Worm (Caenorhabditis elegans) whole organism, mixed stage, embryonic: Measurements from ENCODE around the gene acy-3.

Experiments used
- M03D4.4 ChIP-seq: sonication (generic microtip); optimal IDR thresholded peaks from 2 replicates; lab custom pipeline; 2017; ENCODE audit warnings: mild to moderate bottlenecking, missing genetic modification characterization, missing compliant biosample characterization
- bed-3 ChIP-seq: fragments of 200-800 bp; sonication (Bioruptor generic); optimal IDR thresholded peaks from 3 replicates; lab custom pipeline; 2018; ENCODE audit warnings: mild to moderate bottlenecking, missing genetic modification characterization, moderate library complexity, missing compliant biosample characterization
- blmp-1 ChIP-seq: fragments of 150-350 bp; optimal IDR thresholded peaks from 2 replicates; lab custom pipeline; 2014; ENCODE audit warnings: missing biosample characterization, missing genetic modification characterization
- ceh-39 ChIP-seq: fragments of 150-350 bp; optimal IDR thresholded peaks from 2 replicates; lab custom pipeline; 2014; ENCODE audit warnings: missing biosample characterization, missing genetic modification characterization
- ceh-43 ChIP-seq: fragments of 200-800 bp; sonication (Bioruptor generic); optimal IDR thresholded peaks from 2 replicates; lab custom pipeline; 2018; ENCODE audit warnings: mild to moderate bottlenecking, missing genetic modification characterization, moderate library complexity, missing compliant biosample characterization
- ceh-83 ChIP-seq: fragments of 200-800 bp; sonication (Bioruptor generic); optimal IDR thresholded peaks from 2 replicates; lab custom pipeline; 2018; ENCODE audit warnings: mild to moderate bottlenecking, missing genetic modification characterization, missing compliant biosample characterization
- ces-1 ChIP-seq: fragments of 150-350 bp; optimal IDR thresholded peaks from 2 replicates; lab custom pipeline; 2014; ENCODE audit warnings: missing biosample characterization, missing genetic modification reagents, missing genetic modification characterization
- cnd-1 ChIP-seq: fragments of 200-800 bp; sonication (Bioruptor generic); optimal IDR thresholded peaks from 2 replicates; lab custom pipeline; 2018; ENCODE audit warnings: mild to moderate bottlenecking, missing genetic modification characterization, missing compliant biosample characterization
- drap-1 ChIP-seq: fragments of 200-800 bp; sonication (Bioruptor generic); optimal IDR thresholded peaks from 3 replicates; lab custom pipeline; 2018; ENCODE audit warnings: mild to moderate bottlenecking, missing genetic modification characterization, missing compliant biosample characterization
- elt-1 ChIP-seq: sonication (generic microtip); optimal IDR thresholded peaks from 2 replicates; lab custom pipeline; 2017; ENCODE audit warnings: missing genetic modification characterization, mild to moderate bottlenecking, missing compliant biosample characterization, antibody characterized with exemption, moderate library complexity, borderline replicate concordance; ENCODE audit not compliant: insufficient read depth
- elt-3 ChIP-seq: fragments of 150-350 bp; optimal IDR thresholded peaks from 2 replicates; lab custom pipeline; 2014; ENCODE audit warnings: missing biosample characterization, missing genetic modification characterization
- ham-2 ChIP-seq: fragments of 200-800 bp; sonication (Bioruptor generic); optimal IDR thresholded peaks from 2 replicates; lab custom pipeline; 2018; ENCODE audit warnings: mild to moderate bottlenecking, missing genetic modification characterization, missing compliant biosample characterization
- hlh-1 ChIP-seq: fragments of 150-350 bp; optimal IDR thresholded peaks from 2 replicates; lab custom pipeline; 2014; ENCODE audit warnings: missing biosample characterization, missing genetic modification reagents, missing genetic modification characterization
- lin-13 ChIP-seq: fragments of 150-350 bp; optimal IDR thresholded peaks from 2 replicates; lab custom pipeline; 2014; ENCODE audit warnings: missing biosample characterization, missing genetic modification characterization
- lin-32 ChIP-seq: fragments of 200-800 bp; sonication (Bioruptor generic); optimal IDR thresholded peaks from 2 replicates; lab custom pipeline; 2018; ENCODE audit warnings: mild to moderate bottlenecking, missing genetic modification characterization, missing compliant biosample characterization
- lsy-2 ChIP-seq: fragments of 150-350 bp; optimal IDR thresholded peaks from 2 replicates; lab custom pipeline; 2014; ENCODE audit warnings: missing biosample characterization, missing genetic modification characterization
- mab-5 ChIP-seq: fragments of 150-350 bp; optimal IDR thresholded peaks from 2 replicates; lab custom pipeline; 2014; ENCODE audit warnings: missing biosample characterization, missing genetic modification characterization
- mep-1 ChIP-seq: fragments of 150-350 bp; optimal IDR thresholded peaks from 2 replicates; lab custom pipeline; 2017; ENCODE audit warnings: missing biosample characterization, missing genetic modification reagents, missing genetic modification characterization, inconsistent platforms
- mls-2 ChIP-seq: sonication (generic microtip); optimal IDR thresholded peaks from 2 replicates; lab custom pipeline; 2016; ENCODE audit warnings: mild to moderate bottlenecking, missing genetic modification characterization, moderate library complexity, missing compliant biosample characterization
- nhr-12 ChIP-seq: fragments of 150-350 bp; optimal IDR thresholded peaks from 2 replicates; lab custom pipeline; 2014; ENCODE audit warnings: missing biosample characterization, missing genetic modification characterization
- nhr-2 ChIP-seq: fragments of 150-350 bp; optimal IDR thresholded peaks from 2 replicates; lab custom pipeline; 2014; ENCODE audit warnings: missing biosample characterization, missing genetic modification characterization
- nhr-237 ChIP-seq: fragments of 150-350 bp; optimal IDR thresholded peaks from 2 replicates; lab custom pipeline; 2014; ENCODE audit warnings: missing biosample characterization, missing genetic modification characterization
- nhr-28 ChIP-seq: fragments of 150-350 bp; optimal IDR thresholded peaks from 2 replicates; lab custom pipeline; 2014; ENCODE audit warnings: missing biosample characterization, missing genetic modification characterization
- nhr-76 ChIP-seq: sonication (generic microtip); optimal IDR thresholded peaks from 2 replicates; lab custom pipeline; 2017; ENCODE audit warnings: missing biosample characterization, missing genetic modification characterization
- pha-4 ChIP-seq: fragments of 150-350 bp; optimal IDR thresholded peaks from 2 replicates; lab custom pipeline; 2018; ENCODE audit warnings: missing biosample characterization, missing genetic modification reagents, missing genetic modification characterization
- sem-2 ChIP-seq: fragments of 200-800 bp; sonication (Bioruptor generic); optimal IDR thresholded peaks from 2 replicates; lab custom pipeline; 2018; ENCODE audit warnings: mild to moderate bottlenecking, missing genetic modification characterization, missing compliant biosample characterization
- snpc-4 ChIP-seq: fragments of 150-350 bp; optimal IDR thresholded peaks from 2 replicates; lab custom pipeline; 2014; ENCODE audit warnings: missing biosample characterization, missing genetic modification characterization
- sptf-1 ChIP-seq: sonication (generic microtip); optimal IDR thresholded peaks from 2 replicates; lab custom pipeline; 2017; ENCODE audit warnings: mild to moderate bottlenecking, missing genetic modification characterization, moderate library complexity, missing compliant biosample characterization
- tbx-8 ChIP-seq: fragments of 200-800 bp; sonication (Bioruptor generic); optimal IDR thresholded peaks from 2 replicates; lab custom pipeline; 2018; ENCODE audit warnings: mild to moderate bottlenecking, missing genetic modification characterization, moderate library complexity, missing compliant biosample characterization
- unc-120 ChIP-seq: sonication (generic microtip); optimal IDR thresholded peaks from 2 replicates; lab custom pipeline; 2017; ENCODE audit warnings: missing genetic modification characterization, missing compliant biosample characterization; ENCODE audit not compliant: poor library complexity, severe bottlenecking
- unc-39 ChIP-seq: fragments of 150-350 bp; optimal IDR thresholded peaks from 2 replicates; lab custom pipeline; 2014; ENCODE audit warnings: missing biosample characterization, missing genetic modification characterization
- unc-62 ChIP-seq: fragments of 150-350 bp; optimal IDR thresholded peaks from 2 replicates; lab custom pipeline; 2014; ENCODE audit warnings: missing biosample characterization, missing genetic modification reagents, missing genetic modification characterization
- zip-8 ChIP-seq: fragments of 150-350 bp; optimal IDR thresholded peaks from 2 replicates; lab custom pipeline; 2014; ENCODE audit warnings: missing biosample characterization, missing genetic modification characterization
- ztf-11 ChIP-seq: fragments of 150-350 bp; optimal IDR thresholded peaks from 2 replicates; lab custom pipeline; 2014; ENCODE audit warnings: missing biosample characterization, missing genetic modification characterization

The acy-3 gene

DNA sequence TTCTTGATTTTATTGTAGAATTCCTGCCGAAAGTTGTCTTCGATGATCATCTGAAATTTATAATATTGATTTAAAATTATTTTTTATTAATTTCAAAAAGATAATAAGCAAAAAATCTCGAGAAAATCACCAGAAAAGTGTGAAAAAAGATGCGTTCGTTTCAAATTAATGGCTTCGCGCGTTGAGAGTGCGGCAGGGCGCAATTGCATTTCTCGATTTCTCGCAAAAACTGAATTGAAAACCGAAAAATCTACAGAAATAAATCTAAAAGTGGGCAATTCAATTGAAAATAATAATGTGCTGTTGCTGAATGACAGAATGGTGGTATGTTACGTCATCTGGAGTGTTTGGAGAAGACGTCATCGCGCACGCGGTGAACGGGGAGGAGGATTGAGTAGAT is 51.3 kb downstream of the acy-3 start, which contains the start of gene evl-18:
Gene evl-18 (minus strand): TSS at position 50 of the 400 bp plus-strand sequence.
- TF ChIP-seq mep-1 (tag; lab: Kevin White, UChicago), result no peak
- no peak for TF ChIP-seq ceh-39
- TF ChIP-seq ham-2 (GFP tag; lab: Kevin White, UChicago), result no peak
- TF ChIP-seq zip-8 (tag; lab: Kevin White, UChicago), result peak; percentile 65
- peak; percentile 2 for TF ChIP-seq tbx-8 (GFP tag; lab: Kevin White, UChicago)
- no peak for TF ChIP-seq elt-1 (tag; lab: Kevin White, UChicago)
- TF ChIP-seq ztf-11, result no peak
- TF ChIP-seq nhr-28, result no peak
- TF ChIP-seq mab-5 (tag; lab: Kevin White, UChicago), result no peak
- TF ChIP-seq lin-13 (tag; lab: Kevin White, UChicago), result no peak
- no peak for TF ChIP-seq snpc-4
- no peak for TF ChIP-seq mls-2 (tag; lab: Kevin White, UChicago)
- no peak for TF ChIP-seq ceh-43 (GFP tag; lab: Kevin White, UChicago)
- no peak for TF ChIP-seq lin-32 (GFP tag; lab: Kevin White, UChicago)
- TF ChIP-seq M03D4.4 (tag; lab: Kevin White, UChicago), result no peak
- TF ChIP-seq drap-1, result no peak
- no peak for TF ChIP-seq unc-39 (tag; lab: Kevin White, UChicago)
- TF ChIP-seq hlh-1 (tag; lab: Kevin White, UChicago), result no peak
- no peak for TF ChIP-seq elt-3
- TF ChIP-seq nhr-2 (tag; lab: Kevin White, UChicago), result peak; percentile 22
- TF ChIP-seq pha-4 (tag; lab: Kevin White, UChicago), result peak; percentile 25
- TF ChIP-seq, all 35 proteins: peak for 4

DNA sequence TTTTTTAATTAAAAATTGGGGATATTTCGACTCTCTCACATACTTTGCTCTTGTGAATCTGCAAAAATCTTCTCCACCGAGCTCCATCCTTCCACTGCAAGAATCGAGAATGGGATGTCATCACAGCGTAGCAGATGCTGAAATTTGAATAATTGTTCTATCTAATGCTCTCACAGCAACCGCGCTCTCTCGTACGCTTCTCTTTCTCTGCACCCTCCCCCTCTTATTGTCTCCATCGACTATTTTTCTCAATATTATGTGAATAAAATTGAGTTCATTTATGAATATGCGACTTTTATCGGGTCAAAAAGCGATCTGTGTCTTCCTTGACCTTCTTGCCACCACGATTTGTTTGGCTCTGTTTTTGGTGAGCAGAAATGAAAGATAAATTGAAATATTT is 52.3 kb downstream of the acy-3 start, which contains the start of gene F34D10.3:
Gene F34D10.3 (plus strand): TSS at position 249 of the 400 bp plus-strand sequence.
- TF ChIP-seq cnd-1 (tag; lab: Kevin White, UChicago) (no peak), ces-1 (GFP tag; lab: Kevin White, UChicago) (peak; percentile 53), mep-1 (tag; lab: Kevin White, UChicago) (peak; percentile 8), M03D4.4 (tag; lab: Kevin White, UChicago) (no peak), lsy-2 (tag; lab: Kevin White, UChicago) (peak; percentile 14), elt-3 (no peak), unc-62 (GFP tag; lab: Kevin White, UChicago) (no peak), ceh-83 (no peak)

- TF ChIP-seq sptf-1 (tag; lab: Kevin White, UChicago), result no peak
- no peak for TF ChIP-seq ceh-43 (GFP tag; lab: Kevin White, UChicago)
Measured at ce11 chrIII:3730475-3730874, 55.8 kb downstream of the acy-3 start, which contains the start of gene F34D10.8. Gene F34D10.8 (plus strand): TSS chrIII:3730775.

ce11 chrIII:3729520-3729919 is 56.8 kb downstream of the acy-3 start, which contains the start of gene F34D10.9:
Gene F34D10.9 (minus strand): TSS chrIII:3729620.
- no peak for TF ChIP-seq nhr-2 (tag; lab: Kevin White, UChicago)
- no peak for TF ChIP-seq ceh-83
- no peak for TF ChIP-seq bed-3 (GFP tag; lab: Kevin White, UChicago)
- TF ChIP-seq lsy-2 (tag; lab: Kevin White, UChicago), result no peak
- no peak for TF ChIP-seq nhr-12 (tag; lab: Kevin White, UChicago)
- no peak for TF ChIP-seq M03D4.4 (tag; lab: Kevin White, UChicago)
- TF ChIP-seq sem-2 (GFP tag; lab: Kevin White, UChicago), result no peak
- TF ChIP-seq nhr-76, result no peak
- TF ChIP-seq nhr-237, result no peak
- no peak for TF ChIP-seq tbx-8 (GFP tag; lab: Kevin White, UChicago)
- TF ChIP-seq, all 35 proteins: peak for 0

DNA sequence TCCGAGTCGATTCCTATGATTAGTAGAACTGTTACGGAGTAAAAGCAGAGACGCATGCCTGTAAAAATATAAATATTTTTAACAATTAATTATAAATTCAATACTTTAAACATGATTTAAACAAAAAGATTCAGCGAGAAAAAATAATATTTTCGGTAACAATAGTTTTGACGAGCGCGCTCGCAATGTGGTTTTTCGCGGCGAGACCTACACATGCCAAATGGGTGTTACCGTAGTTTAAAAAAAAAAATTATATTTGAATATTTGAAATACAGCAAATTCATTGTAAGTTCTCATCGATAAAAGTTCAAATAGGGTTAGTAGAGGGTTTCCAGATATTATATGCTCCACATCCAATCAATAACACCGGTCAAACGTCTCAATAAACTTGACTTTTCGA is 59.8 kb downstream of the acy-3 start, which contains the start of gene gldi-5:
Gene gldi-5 (minus strand): TSS at position 58 of the 400 bp plus-strand sequence.
- TF ChIP-seq mls-2 (tag; lab: Kevin White, UChicago) (no peak), nhr-76 (no peak), unc-120 (tag; lab: Kevin White, UChicago) (no peak), blmp-1 (tag; lab: Kevin White, UChicago) (no peak), lin-13 (tag; lab: Kevin White, UChicago) (no peak), pha-4 (tag; lab: Kevin White, UChicago) (no peak), cnd-1 (tag; lab: Kevin White, UChicago) (no peak), ceh-43 (GFP tag; lab: Kevin White, UChicago) (no peak), zip-8 (tag; lab: Kevin White, UChicago) (no peak), nhr-28 (no peak), sptf-1 (tag; lab: Kevin White, UChicago) (no peak)
